Fruit fly (Drosophila melanogaster) whole organism, embryonic: ENCODE measurements around the gene CG15506.

Experiments
- Adf1 ChIP-seq: fragments of 200-800 bp; sonication (Bioruptor generic); IDR thresholded peaks from 2 replicates; pipeline ENCODE4 v1.3.6; 2022; ENCODE audit warnings: missing biosample characterization, missing genetic modification characterization
- Awh ChIP-seq: fragments of 200-800 bp; sonication (Bioruptor generic); IDR thresholded peaks from 2 replicates; pipeline ENCODE4, ENCODE4 v1.3.6; 2022; ENCODE audit warnings: missing biosample characterization, missing genetic modification characterization
- BtbVII ChIP-seq: fragments of 200-800 bp; sonication (Bioruptor generic); optimal IDR thresholded peaks from 3 replicates; lab custom pipeline; 2017; ENCODE audit warnings: missing biosample characterization, mild to moderate bottlenecking, missing genetic modification characterization
- CG10274 ChIP-seq: fragments of 200-800 bp; sonication (Bioruptor generic); optimal IDR thresholded peaks from 3 replicates; lab custom pipeline; 2017; ENCODE audit warnings: missing biosample characterization, mild to moderate bottlenecking, missing genetic modification characterization
- CG10959 ChIP-seq: fragments of 200-800 bp; sonication (Bioruptor generic); IDR thresholded peaks from 2 replicates; pipeline ENCODE4 v1.3.6; 2022; ENCODE audit warnings: missing biosample characterization, missing genetic modification characterization
- CG11695 ChIP-seq: fragments of 200-800 bp; sonication (Bioruptor generic); IDR thresholded peaks from 3 replicates; pipeline ENCODE4 v1.3.6; 2022; ENCODE audit warnings: missing biosample characterization, missing genetic modification characterization
- CG14860 ChIP-seq: fragments of 200-800 bp; sonication (Bioruptor generic); IDR thresholded peaks from 3 replicates; pipeline ENCODE4 v1.3.6; 2022; ENCODE audit warnings: missing biosample characterization, missing genetic modification characterization; ENCODE audit not compliant: partially characterized antibody
- CG14965 ChIP-seq: fragments of 200-800 bp; sonication (Bioruptor generic); optimal IDR thresholded peaks from 2 replicates; lab custom pipeline; 2016; ENCODE audit warnings: missing biosample characterization, missing genetic modification characterization, borderline replicate concordance
- CG15011 ChIP-seq: fragments of 200-800 bp; sonication (Bioruptor generic); optimal IDR thresholded peaks from 3 replicates; lab custom pipeline; 2018; ENCODE audit warnings: missing biosample characterization, mild to moderate bottlenecking, missing genetic modification characterization
- CG18619 ChIP-seq: fragments of 200-800 bp; sonication (Bioruptor generic); optimal IDR thresholded peaks from 3 replicates; lab custom pipeline; 2017; ENCODE audit warnings: missing biosample characterization, mild to moderate bottlenecking, missing genetic modification characterization
- CG18764 ChIP-seq: fragments of 200-800 bp; sonication (Bioruptor generic); optimal IDR thresholded peaks from 3 replicates; lab custom pipeline; 2016; ENCODE audit warnings: missing biosample characterization, missing genetic modification characterization
- CG4730 ChIP-seq: fragments of 200-800 bp; sonication (Bioruptor generic); IDR thresholded peaks from 2 replicates; pipeline ENCODE4 v1.3.6; 2022; ENCODE audit warnings: missing biosample characterization, missing genetic modification characterization
- CG7745 ChIP-seq: fragments of 200-800 bp; sonication (Bioruptor generic); optimal IDR thresholded peaks from 2 replicates; lab custom pipeline; 2018; ENCODE audit warnings: missing biosample characterization, mild to moderate bottlenecking, missing genetic modification characterization, moderate library complexity
- CG7987 ChIP-seq: fragments of 200-800 bp; sonication (Bioruptor generic); optimal IDR thresholded peaks from 2 replicates; lab custom pipeline; 2018; ENCODE audit warnings: missing biosample characterization, mild to moderate bottlenecking, missing genetic modification characterization, moderate library complexity
- CG8924 ChIP-seq: fragments of 200-800 bp; optimal IDR thresholded peaks from 3 replicates; lab custom pipeline; 2019; ENCODE audit warnings: missing biosample characterization, mild to moderate bottlenecking, missing genetic modification characterization, moderate library complexity
- Camta ChIP-seq: fragments of 200-800 bp; sonication (Bioruptor generic); optimal IDR thresholded peaks from 2 replicates; lab custom pipeline; 2016; ENCODE audit warnings: missing biosample characterization, missing genetic modification characterization
- Doc2 ChIP-seq: fragments of 200-800 bp; sonication (Bioruptor generic); IDR thresholded peaks from 2 replicates; pipeline ENCODE4 v1.3.6; 2022; ENCODE audit warnings: missing biosample characterization, missing genetic modification characterization
- Dp ChIP-seq: fragments of 200-800 bp; sonication (Bioruptor generic); optimal IDR thresholded peaks from 2 replicates; lab custom pipeline; 2018; ENCODE audit warnings: missing biosample characterization, mild to moderate bottlenecking, missing genetic modification characterization, moderate library complexity
- E2f2 ChIP-seq: fragments of 200-800 bp; sonication (Bioruptor generic); IDR thresholded peaks from 2 replicates; pipeline ENCODE4 v1.3.6; 2022; ENCODE audit warnings: missing biosample characterization, missing genetic modification characterization
- Fer3 ChIP-seq: fragments of 200-800 bp; sonication (Bioruptor generic); optimal IDR thresholded peaks from 2 replicates; lab custom pipeline; 2018; ENCODE audit warnings: missing biosample characterization, mild to moderate bottlenecking, missing genetic modification characterization, moderate library complexity
- H2.0 ChIP-seq: fragments of 200-800 bp; sonication (Bioruptor generic); IDR thresholded peaks from 2 replicates; pipeline ENCODE4 v1.3.6; 2022; ENCODE audit warnings: missing biosample characterization, missing genetic modification characterization
- HLH3B ChIP-seq: fragments of 200-800 bp; sonication (Bioruptor generic); IDR thresholded peaks from 2 replicates; pipeline ENCODE4 v1.3.6; 2022; ENCODE audit warnings: missing biosample characterization, missing genetic modification characterization
- HLH54F ChIP-seq: fragments of 200-800 bp; sonication (Bioruptor generic); optimal IDR thresholded peaks from 3 replicates; lab custom pipeline; 2016; ENCODE audit warnings: missing biosample characterization, missing genetic modification characterization
- HmgZ ChIP-seq: fragments of 200-800 bp; sonication (Bioruptor generic); optimal IDR thresholded peaks from 2 replicates; lab custom pipeline; 2018; ENCODE audit warnings: missing biosample characterization, mild to moderate bottlenecking, missing genetic modification characterization
- MESR4 ChIP-seq: fragments of 200-800 bp; sonication (Bioruptor generic); optimal IDR thresholded peaks from 2 replicates; lab custom pipeline; 2018; ENCODE audit warnings: missing biosample characterization, mild to moderate bottlenecking, missing genetic modification characterization, moderate library complexity
- Oli ChIP-seq: fragments of 200-800 bp; sonication (Bioruptor generic); optimal IDR thresholded peaks from 2 replicates; lab custom pipeline; 2018; ENCODE audit warnings: missing biosample characterization, mild to moderate bottlenecking, missing genetic modification characterization, moderate library complexity
- Optix ChIP-seq: fragments of 200-800 bp; sonication (Bioruptor generic); IDR thresholded peaks from 3 replicates; pipeline ENCODE4 v1.3.6; 2022; ENCODE audit warnings: missing biosample characterization, missing genetic modification characterization
- Poxn ChIP-seq: fragments of 200-800 bp; sonication (Bioruptor generic); IDR thresholded peaks from 2 replicates; pipeline ENCODE4 v1.3.6; 2022; ENCODE audit warnings: missing biosample characterization, missing genetic modification characterization
- Sry-β ChIP-seq: fragments of 200-800 bp; sonication (Bioruptor generic); optimal IDR thresholded peaks from 2 replicates; lab custom pipeline; 2018; ENCODE audit warnings: missing biosample characterization, mild to moderate bottlenecking, missing genetic modification characterization, moderate library complexity
- Usf ChIP-seq: fragments of 200-800 bp; sonication (Bioruptor generic); optimal IDR thresholded peaks from 2 replicates; lab custom pipeline; 2017; ENCODE audit warnings: missing genotype, missing biosample characterization, missing genetic modification characterization
- Xbp1 ChIP-seq: fragments of 200-800 bp; sonication (Bioruptor generic); optimal IDR thresholded peaks from 3 replicates; lab custom pipeline; 2016; ENCODE audit warnings: missing biosample characterization, mild to moderate bottlenecking, missing genetic modification characterization
- cad ChIP-seq: fragments of >200 bp; optimal IDR thresholded peaks from 2 replicates; lab custom pipeline; 2017; ENCODE audit warnings: missing biosample characterization, missing genetic modification characterization
- chif ChIP-seq, 2 experiments: fragments of 200-800 bp; sonication (Bioruptor generic); optimal IDR thresholded peaks; 3 replicates each; lab custom pipeline; 2016; ENCODE audit warnings: missing biosample characterization in 2 of 2, missing genetic modification characterization in 2 of 2
- crc ChIP-seq: fragments of 200-800 bp; sonication (Bioruptor generic); optimal IDR thresholded peaks from 2 replicates; lab custom pipeline; 2016; ENCODE audit warnings: missing biosample characterization, missing genetic modification characterization
- dmrt11E ChIP-seq: fragments of 200-800 bp; sonication (Bioruptor generic); optimal IDR thresholded peaks from 3 replicates; lab custom pipeline; 2018; ENCODE audit warnings: missing biosample characterization, mild to moderate bottlenecking, missing genetic modification characterization, moderate library complexity
- ems ChIP-seq: fragments of 200-800 bp; sonication (Bioruptor generic); optimal IDR thresholded peaks from 3 replicates; lab custom pipeline; 2016; ENCODE audit warnings: missing biosample characterization, missing genetic modification characterization
- gcm2 ChIP-seq: fragments of 200-800 bp; sonication (Bioruptor generic); optimal IDR thresholded peaks from 2 replicates; lab custom pipeline; 2016; ENCODE audit warnings: missing biosample characterization, missing genetic modification characterization
- gfzf ChIP-seq: fragments of 200-800 bp; sonication (Bioruptor generic); optimal IDR thresholded peaks from 2 replicates; lab custom pipeline; 2016; ENCODE audit warnings: missing biosample characterization, mild to moderate bottlenecking, missing genetic modification characterization, moderate library complexity
- grn ChIP-seq: fragments of 200-800 bp; sonication (Bioruptor generic); optimal IDR thresholded peaks from 3 replicates; lab custom pipeline; 2017; ENCODE audit warnings: missing biosample characterization, missing genetic modification characterization
- gsb-n ChIP-seq: fragments of 200-800 bp; sonication (Bioruptor generic); optimal IDR thresholded peaks from 3 replicates; lab custom pipeline; 2018; ENCODE audit warnings: missing biosample characterization, mild to moderate bottlenecking, missing genetic modification characterization
- knrl ChIP-seq: fragments of 200-800 bp; sonication (Bioruptor generic); IDR thresholded peaks from 3 replicates; pipeline ENCODE4 v1.3.6; 2022; ENCODE audit warnings: missing biosample characterization, missing genetic modification characterization; ENCODE audit not compliant: partially characterized antibody
- nom ChIP-seq: fragments of 200-800 bp; sonication (Bioruptor generic); optimal IDR thresholded peaks from 2 replicates; lab custom pipeline; 2017; ENCODE audit warnings: missing biosample characterization, missing genetic modification characterization, mild to moderate bottlenecking, moderate library complexity, missing genetic modification reagents
- org-1 ChIP-seq: fragments of 200-800 bp; sonication (Bioruptor generic); optimal IDR thresholded peaks from 2 replicates; lab custom pipeline; 2017; ENCODE audit warnings: missing biosample characterization, missing genetic modification characterization
- scrt ChIP-seq: fragments of 200-800 bp; sonication (Bioruptor generic); optimal IDR thresholded peaks from 2 replicates; lab custom pipeline; 2018; ENCODE audit warnings: missing biosample characterization, mild to moderate bottlenecking, missing genetic modification characterization, moderate library complexity
- sob ChIP-seq: fragments of 200-800 bp; sonication (Bioruptor generic); IDR thresholded peaks from 2 replicates; pipeline ENCODE4 v1.3.6; 2022; ENCODE audit warnings: missing biosample characterization, missing genetic modification characterization
- sqz ChIP-seq: fragments of 200-800 bp; sonication (Bioruptor generic); optimal IDR thresholded peaks from 3 replicates; lab custom pipeline; 2018; ENCODE audit warnings: missing biosample characterization, mild to moderate bottlenecking, missing genetic modification characterization
- tna ChIP-seq: fragments of 200-800 bp; sonication (Bioruptor generic); IDR thresholded peaks from 2 replicates; pipeline ENCODE4 v1.3.6; 2022; ENCODE audit warnings: missing biosample characterization, missing genetic modification characterization; ENCODE audit not compliant: partially characterized antibody
- toy ChIP-seq: fragments of 200-800 bp; sonication (Bioruptor generic); IDR thresholded peaks from 2 replicates; pipeline ENCODE4 v1.3.6; 2022; ENCODE audit warnings: missing biosample characterization, missing genetic modification characterization
- trh ChIP-seq: fragments of 200-800 bp; sonication (Bioruptor generic); optimal IDR thresholded peaks from 2 replicates; lab custom pipeline; 2016; ENCODE audit warnings: missing biosample characterization, missing genetic modification characterization
- tx ChIP-seq: fragments of 200-800 bp; sonication (Bioruptor generic); optimal IDR thresholded peaks from 2 replicates; lab custom pipeline; 2016; ENCODE audit warnings: missing biosample characterization, missing genetic modification characterization
- vvl ChIP-seq: fragments of 200-800 bp; sonication (Bioruptor generic); IDR thresholded peaks from 2 replicates; pipeline ENCODE4 v1.3.6; 2022; ENCODE audit warnings: missing biosample characterization, missing genetic modification characterization
- zen ChIP-seq: fragments of 200-800 bp; sonication (Bioruptor generic); optimal IDR thresholded peaks from 3 replicates; lab custom pipeline; 2018; ENCODE audit warnings: missing biosample characterization, mild to moderate bottlenecking, missing genetic modification characterization, moderate library complexity

The CG15506 gene

dm6 chr3R:29755248-29755647 is 36.8 kb downstream of the CG15506 start:
- no peak for TF ChIP-seq Adf1 (GFP tag; lab: Robert Waterston, UW)
- no peak for TF ChIP-seq CG10959 (GFP tag; lab: Robert Waterston, UW)
- TF ChIP-seq CG7987 (GFP tag; lab: Kevin White, UChicago) = no peak
- no peak for TF ChIP-seq tx
- TF ChIP-seq zen (tag; lab: Kevin White, UChicago) = no peak
- no peak for TF ChIP-seq CG18619 (GFP tag; lab: Kevin White, UChicago)
- TF ChIP-seq Awh (GFP tag; lab: Robert Waterston, UW) = peak; percentile 45; the same call in 1 of the 2 replicates
- TF ChIP-seq vvl = peak; percentile 63
- TF ChIP-seq MESR4 (GFP tag; lab: Kevin White, UChicago) = no peak
- peak; percentile 3 for TF ChIP-seq ems (GFP tag; lab: Kevin White, UChicago)
- TF ChIP-seq gcm2 = no peak
- TF ChIP-seq CG8924 (tag; lab: Kevin White, UChicago) = no peak
- TF ChIP-seq dmrt11E (tag; lab: Kevin White, UChicago) = no peak
- no peak for TF ChIP-seq Poxn (GFP tag; lab: Robert Waterston, UW)
- TF ChIP-seq HmgZ (tag; lab: Kevin White, UChicago) = no peak
- no peak for TF ChIP-seq Sry-β (GFP tag; lab: Kevin White, UChicago)
- no peak for TF ChIP-seq CG14965 (GFP tag; lab: Kevin White, UChicago)
- TF ChIP-seq HLH3B (GFP tag; lab: Robert Waterston, UW) = peak; percentile 45; the same call in 1 of the 2 replicates
- no peak for TF ChIP-seq CG4730 (GFP tag; lab: Robert Waterston, UW)
- no peak for TF ChIP-seq Usf (GFP tag; lab: Kevin White, UChicago)
- no peak for TF ChIP-seq CG14860 (GFP tag; lab: Robert Waterston, UW)
- TF ChIP-seq gfzf = no peak
- TF ChIP-seq org-1 (GFP tag; lab: Kevin White, UChicago) = no peak
- no peak for TF ChIP-seq E2f2 (GFP tag; lab: Robert Waterston, UW)
- TF ChIP-seq Doc2 (GFP tag; lab: Robert Waterston, UW) = no peak
- no peak for TF ChIP-seq sqz (GFP tag; lab: Kevin White, UChicago)
- TF ChIP-seq crc (GFP tag; lab: Kevin White, UChicago) = no peak
- peak; percentile 18 for TF ChIP-seq Oli
- TF ChIP-seq chif (GFP tag; optimal IDR thresholded peaks at IDR 0.05; lab: Kevin White, UChicago) = no peak
- no peak for TF ChIP-seq knrl (GFP tag; lab: Robert Waterston, UW)
- TF ChIP-seq BtbVII (GFP tag; lab: Kevin White, UChicago) = no peak
- TF ChIP-seq Xbp1 (GFP tag; lab: Kevin White, UChicago) = peak; percentile 31
- TF ChIP-seq cad (GFP tag; lab: Kevin White, UChicago) = no peak
- TF ChIP-seq sob (GFP tag; lab: Robert Waterston, UW) = no peak; the same call in 1 of the 2 replicates
- no peak for TF ChIP-seq grn
- TF ChIP-seq CG10274 = no peak
- no peak for TF ChIP-seq toy (GFP tag; lab: Robert Waterston, UW)
- no peak for TF ChIP-seq nom (GFP tag; lab: Kevin White, UChicago)
- TF ChIP-seq Optix = peak; percentile 25; the same call in 1 of the 3 replicates
- no peak for TF ChIP-seq Dp (GFP tag; lab: Kevin White, UChicago)
- no peak for TF ChIP-seq trh (GFP tag; lab: Kevin White, UChicago)
- TF ChIP-seq Camta (GFP tag; lab: Kevin White, UChicago) = no peak
- TF ChIP-seq H2.0 (GFP tag; lab: Robert Waterston, UW) = no peak
- TF ChIP-seq CG15011 (GFP tag; lab: Kevin White, UChicago) = no peak
- no peak for TF ChIP-seq HLH54F
- no peak for TF ChIP-seq CG11695 (GFP tag; lab: Robert Waterston, UW)
- no peak for TF ChIP-seq tna (GFP tag; lab: Robert Waterston, UW)
- TF ChIP-seq gsb-n (tag; lab: Kevin White, UChicago) = no peak
- TF ChIP-seq Fer3 (tag; lab: Kevin White, UChicago) = no peak
- TF ChIP-seq scrt (GFP tag; lab: Kevin White, UChicago) = no peak
- no peak for TF ChIP-seq CG18764 (GFP tag; lab: Kevin White, UChicago)
- no peak for TF ChIP-seq CG7745
